Worm (Caenorhabditis elegans) whole organism, early embryonic: Measurements from ENCODE around the gene best-2.

Experiments used
- B0310.2 ChIP-seq: sonication (generic microtip); optimal IDR thresholded peaks from 2 replicates; lab custom pipeline; 2016; ENCODE audit warnings: mild to moderate bottlenecking, missing genetic modification characterization, missing compliant biosample characterization
- aly-1 ChIP-seq: sonication (generic microtip); optimal IDR thresholded peaks from 2 replicates; lab custom pipeline; 2016; ENCODE audit warnings: missing genetic modification characterization, missing compliant biosample characterization
- ama-1 ChIP-seq: fragments of 150-350 bp; optimal IDR thresholded peaks from 2 replicates; lab custom pipeline; 2014
- ets-7 ChIP-seq: sonication (generic microtip); optimal IDR thresholded peaks from 2 replicates; lab custom pipeline; 2016; ENCODE audit warnings: missing genotype, missing genetic modification characterization, missing compliant biosample characterization
- flt-1 ChIP-seq: fragments of 200-800 bp; sonication (Bioruptor generic); IDR thresholded peaks from 2 replicates; pipeline ENCODE4 v1.3.6; 2022; ENCODE audit warnings: missing genetic modification characterization, missing compliant biosample characterization
- hmbx-1 ChIP-seq: sonication (generic microtip); optimal IDR thresholded peaks from 2 replicates; lab custom pipeline; 2016; ENCODE audit warnings: mild to moderate bottlenecking, missing genetic modification characterization, missing compliant biosample characterization
- hnd-1 ChIP-seq: sonication (generic microtip); optimal IDR thresholded peaks from 2 replicates; lab custom pipeline; 2016; ENCODE audit warnings: missing genetic modification characterization, missing compliant biosample characterization
- pes-1 ChIP-seq: fragments of 200-800 bp; sonication (Bioruptor generic); IDR thresholded peaks from 2 replicates; pipeline ENCODE4 v1.3.6; 2022; ENCODE audit warnings: missing genetic modification reagents, missing genetic modification characterization, missing compliant biosample characterization
- scrt-1 ChIP-seq: fragments of 200-800 bp; sonication (Bioruptor generic); IDR thresholded peaks from 2 replicates; pipeline ENCODE4 v1.3.6; 2022; ENCODE audit warnings: missing genetic modification characterization, missing compliant biosample characterization
- tbx-11 ChIP-seq: fragments of 200-800 bp; sonication (Bioruptor generic); IDR thresholded peaks from 2 replicates; pipeline ENCODE4 v1.3.6; 2022; ENCODE audit warnings: missing genetic modification characterization, missing compliant biosample characterization
- tbx-37 ChIP-seq: fragments of 200-800 bp; sonication (Bioruptor generic); conservative IDR thresholded peaks from 2 replicates; pipeline ENCODE4 v1.3.6; 2022; ENCODE audit warnings: missing genetic modification reagents, missing genetic modification characterization, missing compliant biosample characterization
- tra-4 ChIP-seq: sonication (generic microtip); optimal IDR thresholded peaks from 2 replicates; lab custom pipeline; 2017; ENCODE audit warnings: missing genetic modification characterization, missing compliant biosample characterization

- TF ChIP-seq flt-1 (GFP tag; lab: Robert Waterston, UW) (no peak), tbx-37 (GFP tag; lab: Robert Waterston, UW) (no peak), ama-1 (lab: Kevin White, UChicago) (no peak), pes-1 (GFP tag; lab: Robert Waterston, UW) (no peak), scrt-1 (GFP tag; lab: Robert Waterston, UW) (no peak), tbx-11 (GFP tag; lab: Robert Waterston, UW) (no peak), ets-7 (tag; lab: Kevin White, UChicago) (no peak), hmbx-1 (no peak), hnd-1 (tag; lab: Kevin White, UChicago) (no peak), B0310.2 (tag; lab: Kevin White, UChicago) (no peak), aly-1 (tag; lab: Kevin White, UChicago) (no peak), tra-4 (tag; lab: Kevin White, UChicago) (no peak)
Measured at ce11 chrIV:13080861-13081260, 32.0 kb downstream of the best-2 start.
